Fruit fly (Drosophila melanogaster) whole organism, prepupa: Measurements from ENCODE around the gene Snr1.

Experiments used
- CG16779 ChIP-seq: fragments of 200-800 bp; sonication (Bioruptor generic); optimal IDR thresholded peaks from 3 replicates; lab custom pipeline; 2017; ENCODE audit warnings: missing biosample characterization, mild to moderate bottlenecking, missing genetic modification characterization
- CG3032 ChIP-seq: fragments of 200-800 bp; optimal IDR thresholded peaks from 2 replicates; lab custom pipeline; 2019; ENCODE audit warnings: missing biosample characterization, mild to moderate bottlenecking, missing genetic modification characterization, moderate library complexity
- CG31627 ChIP-seq: fragments of 200-800 bp; sonication (Bioruptor generic); optimal IDR thresholded peaks from 3 replicates; lab custom pipeline; 2016; ENCODE audit warnings: missing biosample characterization, missing genetic modification characterization
- CG32006 ChIP-seq: fragments of 200-800 bp; sonication (Bioruptor generic); optimal IDR thresholded peaks from 3 replicates; lab custom pipeline; 2017; ENCODE audit warnings: missing biosample characterization, mild to moderate bottlenecking, missing genetic modification characterization
- CG6808 ChIP-seq: fragments of 200-800 bp; sonication (Bioruptor generic); optimal IDR thresholded peaks from 3 replicates; lab custom pipeline; 2017; ENCODE audit warnings: missing biosample characterization, missing genetic modification characterization, mild to moderate bottlenecking, moderate library complexity, missing genetic modification reagents
- CG6854 ChIP-seq: fragments of 200-800 bp; sonication (Bioruptor generic); optimal IDR thresholded peaks from 2 replicates; lab custom pipeline; 2017; ENCODE audit warnings: missing biosample characterization, mild to moderate bottlenecking, missing genetic modification characterization
- Eip75B ChIP-seq: fragments of 200-800 bp; sonication (Bioruptor generic); optimal IDR thresholded peaks from 3 replicates; lab custom pipeline; 2016; ENCODE audit warnings: missing biosample characterization, missing genetic modification characterization
- Gug ChIP-seq: fragments of 200-800 bp; sonication (Bioruptor generic); IDR thresholded peaks from 2 replicates; pipeline ENCODE4 v1.3.6; 2022; ENCODE audit warnings: missing biosample characterization, missing genetic modification characterization
- OdsH ChIP-seq: fragments of 200-800 bp; sonication (Bioruptor generic); optimal IDR thresholded peaks from 3 replicates; lab custom pipeline; 2016; ENCODE audit warnings: missing biosample characterization, missing genetic modification characterization
- Smox ChIP-seq: fragments of 200-800 bp; sonication (Bioruptor generic); optimal IDR thresholded peaks from 3 replicates; lab custom pipeline; 2016; ENCODE audit warnings: missing biosample characterization, missing genetic modification characterization
- Sox102F ChIP-seq: fragments of 200-800 bp; sonication (Bioruptor generic); optimal IDR thresholded peaks from 2 replicates; lab custom pipeline; 2016; ENCODE audit warnings: missing biosample characterization, mild to moderate bottlenecking, missing genetic modification characterization
- cyc ChIP-seq: fragments of 200-800 bp; sonication (Bioruptor generic); optimal IDR thresholded peaks from 3 replicates; lab custom pipeline; 2016; ENCODE audit warnings: missing biosample characterization, missing genetic modification characterization
- vri ChIP-seq: fragments of 200-800 bp; sonication (Bioruptor generic); optimal IDR thresholded peaks from 3 replicates; lab custom pipeline; 2016; ENCODE audit warnings: missing biosample characterization, mild to moderate bottlenecking, missing genetic modification characterization

dm6 chr3R:5520566-5520965 lies 49.8 kb downstream of the Snr1 start:
- TF ChIP-seq Gug (GFP tag; lab: Robert Waterston, UW) (no peak), CG6854 (GFP tag; lab: Kevin White, UChicago) (no peak), Eip75B (GFP tag; lab: Kevin White, UChicago) (no peak), CG32006 (GFP tag; lab: Kevin White, UChicago) (no peak), CG31627 (no peak), Smox (GFP tag; lab: Kevin White, UChicago) (no peak), cyc (GFP tag; lab: Kevin White, UChicago) (no peak), CG16779 (tag; lab: Kevin White, UChicago) (no peak), OdsH (GFP tag; lab: Kevin White, UChicago) (no peak), Sox102F (no peak), vri (no peak), CG6808 (GFP tag; lab: Kevin White, UChicago) (no peak), CG3032 (tag; lab: Kevin White, UChicago) (no peak)
